Fruit fly (Drosophila melanogaster): ENCODE results near the gene RpL34a.

Gene RpL34a

dm6 chr3R:26036153-26037144 is 22.6 kb downstream of the RpL34a start (continued):
- TF ChIP-seq ranshi (GFP tag; IDR thresholded peaks at IDR 0.05), result peak; percentile 39; the same call in 1 of the 2 replicates
- TF ChIP-seq Hmx (GFP tag; optimal IDR thresholded peaks at IDR 0.05), result no peak
- TF ChIP-seq MBD-R2 (GFP tag; IDR thresholded peaks at IDR 0.05), result no peak
- TF ChIP-seq CG4854 (GFP tag; optimal IDR thresholded peaks at IDR 0.05), result peak; percentile 65
- peak; percentile 36 for TF ChIP-seq CG3838 (GFP tag; optimal IDR thresholded peaks at IDR 0.05)
- TF ChIP-seq CG17186 (GFP tag; optimal IDR thresholded peaks at IDR 0.05), result peak; percentile 58
- TF ChIP-seq crol (GFP tag; IDR thresholded peaks at IDR 0.05), result no peak
- TF ChIP-seq CG17328 (GFP tag; IDR thresholded peaks at IDR 0.05), result peak; percentile 81; the same call in 1 of the 2 replicates
- peak; percentile 71 for TF ChIP-seq lbe (GFP tag; optimal IDR thresholded peaks at IDR 0.05)
- TF ChIP-seq zen (tag; optimal IDR thresholded peaks at IDR 0.05), result peak; percentile 97
- TF ChIP-seq C15 (GFP tag; IDR thresholded peaks at IDR 0.05), result no peak
- peak; percentile 76 for TF ChIP-seq Med (GFP tag)
- TF ChIP-seq exex (tag; optimal IDR thresholded peaks at IDR 0.05), result peak; percentile 23
- no peak for TF ChIP-seq p53 (GFP tag; optimal IDR thresholded peaks at IDR 0.05)
- TF ChIP-seq Dip3 (GFP tag; optimal IDR thresholded peaks at IDR 0.05), result no peak
- peak; percentile 82 for TF ChIP-seq row (GFP tag; IDR thresholded peaks at IDR 0.05)
- peak; percentile 40 for TF ChIP-seq Ets97D (GFP tag; optimal IDR thresholded peaks at IDR 0.05)
- TF ChIP-seq stwl (tag; optimal IDR thresholded peaks at IDR 0.05), result no peak
- peak; percentile 76 for TF ChIP-seq Camta (GFP tag; optimal IDR thresholded peaks at IDR 0.05)
- TF ChIP-seq CG4404 (GFP tag; IDR thresholded peaks at IDR 0.05), result peak; percentile 86
- peak; percentile 68 for TF ChIP-seq CG13123 (GFP tag; optimal IDR thresholded peaks at IDR 0.05)
- TF ChIP-seq gce (GFP tag; IDR thresholded peaks at IDR 0.05), result no peak; the same call in 2 of the 3 replicates
- no peak for TF ChIP-seq hb (GFP tag; IDR thresholded peaks at IDR 0.05; ENCODE audit: partially characterized antibody)
- no peak for TF ChIP-seq CG11560 (tag; IDR thresholded peaks at IDR 0.05)
- TF ChIP-seq h (optimal IDR thresholded peaks at IDR 0.05), result no peak
- peak; percentile 99 for TF ChIP-seq pros (GFP tag; optimal IDR thresholded peaks at IDR 0.05)
- TF ChIP-seq CG6854 (GFP tag; optimal IDR thresholded peaks at IDR 0.05), result peak; percentile 38
- no peak for TF ChIP-seq br (optimal IDR thresholded peaks at IDR 0.05)
- TF ChIP-seq Adf1 (GFP tag; IDR thresholded peaks at IDR 0.05), result no peak
- TF ChIP-seq Blimp-1 (GFP tag; optimal IDR thresholded peaks at IDR 0.05), result peak; percentile 94
- TF ChIP-seq CG9437 (GFP tag; optimal IDR thresholded peaks at IDR 0.05), result peak; percentile 89
- peak; percentile 34 for TF ChIP-seq Antp (GFP tag; optimal IDR thresholded peaks at IDR 0.05)
- TF ChIP-seq usp (GFP tag; optimal IDR thresholded peaks at IDR 0.05), result no peak
- TF ChIP-seq CG9817 (tag; optimal IDR thresholded peaks at IDR 0.05), result peak; percentile 54
- TF ChIP-seq run (tag; optimal IDR thresholded peaks at IDR 0.05), result peak; percentile 61
- TF ChIP-seq HLHmδ (GFP tag; optimal IDR thresholded peaks at IDR 0.05), result peak; percentile 99
- TF ChIP-seq YL-1 (GFP tag; optimal IDR thresholded peaks at IDR 0.05), result peak; percentile 74
- TF ChIP-seq ind (GFP tag; optimal IDR thresholded peaks at IDR 0.05), result peak; percentile 55
- peak; percentile 87 for TF ChIP-seq Sox102F (GFP tag; optimal IDR thresholded peaks at IDR 0.05)
- peak; percentile 80 for TF ChIP-seq CG12299 (tag; optimal IDR thresholded peaks at IDR 0.05)
- TF ChIP-seq Doc2 (GFP tag; IDR thresholded peaks at IDR 0.05), result no peak
- TF ChIP-seq sisA (GFP tag; IDR thresholded peaks at IDR 0.05), result peak; percentile 53; the same call in 1 of the 2 replicates
- no peak for TF ChIP-seq sr (GFP tag; IDR thresholded peaks at IDR 0.05)
- no peak for TF ChIP-seq H15 (GFP tag; IDR thresholded peaks at IDR 0.05)
- peak; percentile 96 for TF ChIP-seq CG1529 (GFP tag; optimal IDR thresholded peaks at IDR 0.05)
- TF ChIP-seq so (GFP tag; IDR thresholded peaks at IDR 0.05), result peak; percentile 45; the same call in 1 of the 3 replicates
- TF ChIP-seq Dbx (GFP tag; IDR thresholded peaks at IDR 0.05), result no peak
- no peak for TF ChIP-seq ham (GFP tag; IDR thresholded peaks at IDR 0.05)
- TF ChIP-seq D19A (tag; optimal IDR thresholded peaks at IDR 0.05), result peak; percentile 96
- no peak for TF ChIP-seq emc (GFP tag; optimal IDR thresholded peaks at IDR 0.05)
